Worm (Caenorhabditis elegans): ENCODE results near the gene F27E5.9.

ce11 chrII:10095224-10095623 lies 39.5 kb upstream of the F27E5.9 start:
- TF ChIP-seq zag-1 (tag; optimal IDR thresholded peaks at IDR 0.05) (no peak), nhr-237 (tag; optimal IDR thresholded peaks at IDR 0.05) (no peak), alr-1 (tag; optimal IDR thresholded peaks at IDR 0.05) (no peak), ama-1 (optimal IDR thresholded peaks at IDR 0.05) (no peak)
